Fruit fly (Drosophila melanogaster) whole organism, wandering third instar larva: ENCODE data around the gene CG9698.

Experiments used
- CG9705 ChIP-seq: fragments of 200-800 bp; sonication (Bioruptor generic); optimal IDR thresholded peaks from 2 replicates; lab custom pipeline; 2018; ENCODE audit warnings: missing biosample characterization, mild to moderate bottlenecking, missing genetic modification characterization
- CrebA ChIP-seq: fragments of 200-800 bp; sonication (Bioruptor generic); optimal IDR thresholded peaks from 2 replicates; lab custom pipeline; 2016; ENCODE audit warnings: missing biosample characterization, mild to moderate bottlenecking, missing genetic modification characterization, borderline replicate concordance
- Dfd ChIP-seq: fragments of >200 bp; optimal IDR thresholded peaks from 2 replicates; lab custom pipeline; 2017; ENCODE audit warnings: missing biosample characterization, missing genetic modification characterization
- Dif ChIP-seq: fragments of 200-275, 200-300 bp; sonication (Bioruptor generic); optimal IDR thresholded peaks from 2 replicates; lab custom pipeline; 2018; ENCODE audit warnings: missing biosample characterization, missing genetic modification characterization; ENCODE audit not compliant: partially characterized antibody
- HLH106 ChIP-seq: fragments of 200-800 bp; optimal IDR thresholded peaks from 3 replicates; lab custom pipeline; 2019; ENCODE audit warnings: missing biosample characterization, mild to moderate bottlenecking, missing genetic modification characterization, moderate library complexity
- Hr78 ChIP-seq: fragments of >200 bp; optimal IDR thresholded peaks from 2 replicates; lab custom pipeline; 2017; ENCODE audit warnings: missing biosample characterization, missing genetic modification characterization
- Hr83 ChIP-seq: fragments of 200-300 bp; sonication (Bioruptor generic); optimal IDR thresholded peaks from 2 replicates; lab custom pipeline; 2016; ENCODE audit warnings: missing biosample characterization, mild to moderate bottlenecking, missing genetic modification characterization, moderate library complexity; ENCODE audit not compliant: poor library complexity, severe bottlenecking
- Jra ChIP-seq: sonication (Bioruptor generic); optimal IDR thresholded peaks from 2 replicates; lab custom pipeline; 2016; ENCODE audit warnings: missing biosample characterization, missing genetic modification characterization
- Mio ChIP-seq: sonication (Bioruptor generic); optimal IDR thresholded peaks from 2 replicates; lab custom pipeline; 2016; ENCODE audit warnings: missing biosample characterization, missing genetic modification characterization
- Myc ChIP-seq: fragments of >200 bp; optimal IDR thresholded peaks from 2 replicates; lab custom pipeline; 2017
- OdsH ChIP-seq: fragments of 200-800 bp; sonication (Bioruptor generic); optimal IDR thresholded peaks from 2 replicates; lab custom pipeline; 2016; ENCODE audit warnings: missing biosample characterization, mild to moderate bottlenecking, missing genetic modification characterization
- Vsx2 ChIP-seq: fragments of 200-300, 225-300 bp; sonication (Bioruptor generic); optimal IDR thresholded peaks from 2 replicates; lab custom pipeline; 2018; ENCODE audit warnings: missing biosample characterization, missing genetic modification characterization; ENCODE audit not compliant: partially characterized antibody
- br ChIP-seq: fragments of 200-800 bp; sonication (Bioruptor generic); optimal IDR thresholded peaks from 2 replicates; lab custom pipeline; 2016; ENCODE audit warnings: missing biosample characterization, missing genetic modification characterization
- brk ChIP-seq: fragments of 200-800 bp; sonication (Bioruptor generic); optimal IDR thresholded peaks from 2 replicates; lab custom pipeline; 2016; ENCODE audit warnings: missing biosample characterization, mild to moderate bottlenecking, missing genetic modification characterization
- dl ChIP-seq, 2 experiments: fragments of 175-275, 200-275 bp in 1 of 2; fragments of 200-275 bp in 1 of 2; sonication (Bioruptor generic); optimal IDR thresholded peaks; lab custom pipeline; 2018; ENCODE audit warnings: mild to moderate bottlenecking in 2 of 2, missing biosample characterization in 2 of 2, missing genetic modification characterization in 2 of 2, moderate library complexity in 2 of 2; ENCODE audit not compliant: partially characterized antibody in 2 of 2, insufficient read depth in 1 of 2
- dmrt93B ChIP-seq: fragments of 200-800 bp; sonication (Bioruptor generic); optimal IDR thresholded peaks from 2 replicates; lab custom pipeline; 2018; ENCODE audit warnings: missing biosample characterization, mild to moderate bottlenecking, missing genetic modification characterization
- dsf ChIP-seq: sonication (Bioruptor generic); optimal IDR thresholded peaks from 2 replicates; lab custom pipeline; 2016; ENCODE audit warnings: missing biosample characterization, missing genetic modification characterization, borderline replicate concordance
- ey ChIP-seq: fragments of 200-800 bp; sonication (Bioruptor generic); optimal IDR thresholded peaks from 2 replicates; lab custom pipeline; 2016; ENCODE audit warnings: missing biosample characterization, missing genetic modification characterization
- foxo ChIP-seq, 2 experiments: fragments of 200-800 bp; sonication (Bioruptor generic); optimal IDR thresholded peaks; 2 replicates in 1 of 2; 3 replicates in 1 of 2; lab custom pipeline; 2016 to 2017; ENCODE audit warnings: missing biosample characterization in 2 of 2, missing genetic modification characterization in 2 of 2
- fru ChIP-seq: fragments of 200-800 bp; sonication (Bioruptor generic); optimal IDR thresholded peaks from 3 replicates; lab custom pipeline; 2016; ENCODE audit warnings: missing biosample characterization, mild to moderate bottlenecking, missing genetic modification characterization
- jim ChIP-seq: fragments of 175-275, 200-325 bp; sonication (Bioruptor generic); optimal IDR thresholded peaks from 2 replicates; lab custom pipeline; 2016; ENCODE audit warnings: missing biosample characterization, mild to moderate bottlenecking, missing genetic modification characterization
- lola ChIP-seq: fragments of >200 bp; optimal IDR thresholded peaks from 2 replicates; lab custom pipeline; 2017; ENCODE audit warnings: missing biosample characterization, missing genetic modification characterization
- psq ChIP-seq: fragments of 200-800 bp; sonication (Bioruptor generic); optimal IDR thresholded peaks from 3 replicates; lab custom pipeline; 2017; ENCODE audit warnings: missing biosample characterization, mild to moderate bottlenecking, missing genetic modification characterization, moderate library complexity
- rgr ChIP-seq: fragments of 200-800 bp; sonication (Bioruptor generic); optimal IDR thresholded peaks from 3 replicates; lab custom pipeline; 2016; ENCODE audit warnings: missing biosample characterization, mild to moderate bottlenecking, missing genetic modification characterization
- sage ChIP-seq: fragments of 200-800 bp; sonication (Bioruptor generic); optimal IDR thresholded peaks from 2 replicates; lab custom pipeline; 2016; ENCODE audit warnings: missing biosample characterization, mild to moderate bottlenecking, missing genetic modification characterization
- sv ChIP-seq: fragments of 200-800 bp; sonication (Bioruptor generic); optimal IDR thresholded peaks from 3 replicates; lab custom pipeline; 2016; ENCODE audit warnings: missing biosample characterization, missing genetic modification characterization
- tai ChIP-seq: sonication (Bioruptor generic); optimal IDR thresholded peaks from 2 replicates; lab custom pipeline; 2016; ENCODE audit warnings: missing biosample characterization, missing genetic modification characterization
- woc ChIP-seq: sonication (Bioruptor generic); optimal IDR thresholded peaks from 2 replicates; lab custom pipeline; 2016; ENCODE audit warnings: missing biosample characterization, mild to moderate bottlenecking, missing genetic modification characterization

CG9698 gene

DNA sequence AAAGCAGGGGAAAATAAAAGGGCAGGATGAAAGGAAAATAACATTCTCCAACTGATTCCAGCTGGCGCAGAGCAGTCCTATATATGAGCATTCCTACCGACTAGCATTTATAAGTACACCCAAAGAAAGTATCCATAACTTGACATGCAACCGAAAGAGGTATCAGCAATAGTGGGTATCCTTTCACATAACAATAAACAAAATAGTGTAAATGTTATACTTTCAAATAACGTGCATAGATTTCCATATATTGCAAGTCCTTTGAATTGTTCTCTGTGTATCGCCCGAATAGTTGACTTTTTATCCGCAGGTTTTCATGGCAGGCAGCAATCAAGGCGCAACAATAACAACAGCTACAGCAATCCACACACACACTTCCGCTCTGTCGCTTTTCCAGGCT is 35.5 kb downstream of the CG9698 start:
- TF ChIP-seq tai, result no peak
- no peak for TF ChIP-seq fru (GFP tag; lab: Kevin White, UChicago)
- TF ChIP-seq Hr83 (GFP tag; lab: Kevin White, UChicago), result no peak
- TF ChIP-seq sage (GFP tag; lab: Kevin White, UChicago), result no peak
- TF ChIP-seq jim (GFP tag; lab: Kevin White, UChicago), result no peak
- no peak for TF ChIP-seq brk (GFP tag; lab: Kevin White, UChicago)
- no peak for TF ChIP-seq foxo (GFP tag; optimal IDR thresholded peaks at IDR 0.05; lab: Kevin White, UChicago)
- no peak for TF ChIP-seq lola (GFP tag; lab: Kevin White, UChicago)
- TF ChIP-seq CG9705 (GFP tag; lab: Kevin White, UChicago), result no peak
- no peak for TF ChIP-seq Jra (GFP tag; lab: Kevin White, UChicago)
- no peak for TF ChIP-seq sv (GFP tag; lab: Kevin White, UChicago)
- no peak for TF ChIP-seq HLH106 (tag; lab: Kevin White, UChicago)
- no peak for TF ChIP-seq Vsx2 (GFP tag; lab: Kevin White, UChicago)
- TF ChIP-seq Myc (lab: Kevin White, UChicago), result no peak
- no peak for TF ChIP-seq dsf
- TF ChIP-seq Mio (GFP tag; lab: Kevin White, UChicago), result no peak

DNA sequence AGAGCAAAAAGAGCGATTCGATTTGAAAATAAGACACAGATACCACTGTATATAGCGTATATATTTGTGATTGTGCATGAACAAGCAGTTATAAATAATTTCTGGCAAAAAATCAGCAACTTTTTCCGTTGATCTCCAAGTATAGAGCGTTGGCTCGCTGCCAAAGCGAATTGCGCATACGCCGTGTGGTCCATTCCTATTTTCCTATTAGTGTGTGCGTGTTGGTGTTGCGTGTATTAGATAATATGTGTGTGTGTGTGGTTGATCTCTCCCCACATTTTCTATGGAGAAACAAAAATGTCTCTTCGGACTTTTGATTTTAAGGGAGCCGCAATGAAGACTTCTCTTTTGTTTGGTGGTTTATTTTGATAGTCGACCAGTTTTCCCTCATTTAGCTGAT is 38.0 kb downstream of the CG9698 start:
- TF ChIP-seq dsf, result no peak
- TF ChIP-seq rgr (GFP tag; lab: Kevin White, UChicago), result no peak
- no peak for TF ChIP-seq CG9705 (GFP tag; lab: Kevin White, UChicago)
- no peak for TF ChIP-seq lola (GFP tag; lab: Kevin White, UChicago)

DNA sequence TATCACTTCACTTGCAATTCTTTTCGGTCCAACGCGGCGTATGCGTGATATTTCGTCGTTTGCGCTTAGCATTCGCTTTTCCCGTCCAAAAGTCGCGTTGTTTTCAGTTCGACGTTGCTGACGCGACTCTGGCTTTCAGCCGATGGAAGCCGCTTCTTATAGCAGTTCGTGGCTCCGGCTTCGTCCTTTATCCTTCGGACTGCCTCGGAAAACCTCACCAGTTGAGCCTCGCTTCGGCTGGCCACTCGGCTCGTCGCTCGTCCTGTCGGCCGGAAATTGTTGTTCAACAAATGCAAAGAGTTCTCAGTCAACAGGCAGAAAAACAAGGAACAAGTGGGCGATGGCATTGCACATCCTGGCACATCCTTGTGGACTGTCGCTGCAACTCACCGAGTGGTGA is 45.5 kb downstream of the CG9698 start, which contains the start of gene CG34155:
TSS of gene CG34155 (minus strand) at position 130 of the 400 bp plus-strand sequence.
- TF ChIP-seq OdsH (GFP tag; lab: Kevin White, UChicago) (no peak), sv (GFP tag; lab: Kevin White, UChicago) (no peak)
- TF ChIP-seq, all 38 proteins: peak for 0

dm6 chr3R:30561207-30561606 is 46.6 kb downstream of the CG9698 start:
- TF ChIP-seq Hr83 (GFP tag; lab: Kevin White, UChicago), result no peak
- no peak for TF ChIP-seq Dfd (GFP tag; lab: Kevin White, UChicago)
- no peak for TF ChIP-seq foxo (GFP tag; optimal IDR thresholded peaks at IDR 0.05; lab: Kevin White, UChicago)
- no peak for TF ChIP-seq Hr78
- TF ChIP-seq br (GFP tag; lab: Kevin White, UChicago), result no peak
- no peak for TF ChIP-seq jim (GFP tag; lab: Kevin White, UChicago)
- no peak for TF ChIP-seq dmrt93B
- no peak for TF ChIP-seq psq (GFP tag; lab: Kevin White, UChicago)
- TF ChIP-seq, all 38 proteins: peak for 0

- no peak for TF ChIP-seq CrebA (GFP tag; lab: Kevin White, UChicago)
- peak; percentile 16 for TF ChIP-seq Myc (lab: Kevin White, UChicago)
- TF ChIP-seq foxo (GFP tag; optimal IDR thresholded peaks at IDR 0.05; lab: Kevin White, UChicago), result peak in 1 of 2 experiments; percentile 7
- TF ChIP-seq woc, result no peak
- TF ChIP-seq rgr (GFP tag; lab: Kevin White, UChicago), result peak; percentile 1
- TF ChIP-seq, all 38 proteins: peak for 3
Measured at dm6 chr3R:30562733-30563259, 48.2 kb downstream of the CG9698 start.

- TF ChIP-seq psq (GFP tag; lab: Kevin White, UChicago), result no peak
- no peak for TF ChIP-seq Mio (GFP tag; lab: Kevin White, UChicago)
- TF ChIP-seq Vsx2 (GFP tag; lab: Kevin White, UChicago), result no peak
- TF ChIP-seq woc, result no peak
- no peak for TF ChIP-seq sv (GFP tag; lab: Kevin White, UChicago)
- TF ChIP-seq Jra (GFP tag; lab: Kevin White, UChicago), result no peak
- no peak for TF ChIP-seq Myc (lab: Kevin White, UChicago)
- TF ChIP-seq ey (GFP tag; lab: Kevin White, UChicago), result no peak
- TF ChIP-seq jim (GFP tag; lab: Kevin White, UChicago), result no peak
- TF ChIP-seq Dif (GFP tag; lab: Kevin White, UChicago), result peak; percentile 27
- no peak for TF ChIP-seq fru (GFP tag; lab: Kevin White, UChicago)
- TF ChIP-seq HLH106 (tag; lab: Kevin White, UChicago), result no peak
- no peak for TF ChIP-seq br (GFP tag; lab: Kevin White, UChicago)
- TF ChIP-seq dl (GFP tag; optimal IDR thresholded peaks at IDR 0.05; lab: Kevin White, UChicago; ENCODE audit: insufficient read depth in 1 of 2, partially characterized antibody in 2 of 2), result peak in 1 of 2 experiments; percentile 56
- peak; percentile 14 for TF ChIP-seq tai
Measured at dm6 chr3R:30563260-30564080, 48.9 kb downstream of the CG9698 start.
